Worm (Caenorhabditis elegans): ENCODE data around the gene F27D9.12.

Gene F27D9.12

ce11 chrX:7662532-7662931 is 5.8 kb upstream of the F27D9.12 start:
- TF ChIP-seq sea-1 (GFP tag; conservative IDR thresholded peaks at IDR 0.05), result no peak

ce11 chrX:7661628-7662027 is 4.9 kb upstream of the F27D9.12 start:
- TF ChIP-seq tbx-11 (GFP tag; IDR thresholded peaks at IDR 0.05), result no peak
- no peak for TF ChIP-seq ama-1 (optimal IDR thresholded peaks at IDR 0.05)
- no peak for TF ChIP-seq aly-1 (tag; optimal IDR thresholded peaks at IDR 0.05)
- no peak for TF ChIP-seq scrt-1 (GFP tag; IDR thresholded peaks at IDR 0.05)
- TF ChIP-seq hmbx-1 (tag; optimal IDR thresholded peaks at IDR 0.05), result no peak
- no peak for TF ChIP-seq pes-1 (GFP tag; IDR thresholded peaks at IDR 0.05)
- TF ChIP-seq flt-1 (GFP tag; IDR thresholded peaks at IDR 0.05), result no peak
- TF ChIP-seq hmg-4 (GFP tag; optimal IDR thresholded peaks at IDR 0.05), result no peak
- no peak for TF ChIP-seq sea-1 (GFP tag; conservative IDR thresholded peaks at IDR 0.05)
- no peak for TF ChIP-seq B0310.2 (tag; optimal IDR thresholded peaks at IDR 0.05)
- TF ChIP-seq hnd-1 (tag; optimal IDR thresholded peaks at IDR 0.05), result no peak
- no peak for TF ChIP-seq F13C5.2 (tag; optimal IDR thresholded peaks at IDR 0.05)
- no peak for TF ChIP-seq ceh-13 (GFP tag; optimal IDR thresholded peaks at IDR 0.05)
- no peak for TF ChIP-seq tra-4 (tag; optimal IDR thresholded peaks at IDR 0.05)
- no peak for TF ChIP-seq tbx-37 (GFP tag; conservative IDR thresholded peaks at IDR 0.05)

ce11 chrX:7660919-7661557 is 4.3 kb upstream of the F27D9.12 start, which contains the start of gene pcca-1:
pcca-1 (minus strand) TSS chrX:7660986.
- TF ChIP-seq ets-7 (tag; optimal IDR thresholded peaks at IDR 0.05), result no peak
- no peak for TF ChIP-seq flt-1 (GFP tag; IDR thresholded peaks at IDR 0.05)
- TF ChIP-seq F13C5.2 (tag; optimal IDR thresholded peaks at IDR 0.05), result no peak
- no peak for TF ChIP-seq tra-4 (tag; optimal IDR thresholded peaks at IDR 0.05)
- no peak for TF ChIP-seq sea-1 (GFP tag; conservative IDR thresholded peaks at IDR 0.05)

- TF ChIP-seq ceh-36 (tag; optimal IDR thresholded peaks at IDR 0.05) (no peak), ama-1 (optimal IDR thresholded peaks at IDR 0.05) (no peak), scrt-1 (GFP tag; IDR thresholded peaks at IDR 0.05) (no peak), B0310.2 (tag; optimal IDR thresholded peaks at IDR 0.05) (no peak), pes-1 (GFP tag; IDR thresholded peaks at IDR 0.05) (no peak), ets-7 (tag; optimal IDR thresholded peaks at IDR 0.05) (no peak), ceh-13 (GFP tag; optimal IDR thresholded peaks at IDR 0.05) (no peak), aly-1 (tag; optimal IDR thresholded peaks at IDR 0.05) (no peak), sea-1 (GFP tag; conservative IDR thresholded peaks at IDR 0.05) (no peak)
Measured at ce11 chrX:7659591-7660433, 3.0 kb upstream of the F27D9.12 start.

ce11 chrX:7655469-7656003 is 1.2 kb downstream of the F27D9.12 start:
- no peak for TF ChIP-seq F13C5.2 (tag; optimal IDR thresholded peaks at IDR 0.05)
- TF ChIP-seq hmg-4 (GFP tag; optimal IDR thresholded peaks at IDR 0.05), result peak; percentile 25

ce11 chrX:7653708-7654390 is 2.9 kb downstream of the F27D9.12 start:
- TF ChIP-seq hnd-1 (tag; optimal IDR thresholded peaks at IDR 0.05) (no peak), hmg-4 (GFP tag; optimal IDR thresholded peaks at IDR 0.05) (peak; percentile 8)

ce11 chrX:7652308-7652707 is 4.5 kb downstream of the F27D9.12 start:
- no peak for TF ChIP-seq hmg-4 (GFP tag; optimal IDR thresholded peaks at IDR 0.05)
- no peak for TF ChIP-seq hnd-1 (tag; optimal IDR thresholded peaks at IDR 0.05)
- TF ChIP-seq sea-1 (GFP tag; conservative IDR thresholded peaks at IDR 0.05), result no peak
- no peak for TF ChIP-seq tbx-11 (GFP tag; IDR thresholded peaks at IDR 0.05)
- TF ChIP-seq F13C5.2 (tag; optimal IDR thresholded peaks at IDR 0.05), result no peak
- no peak for TF ChIP-seq hmbx-1 (tag; optimal IDR thresholded peaks at IDR 0.05)
- TF ChIP-seq ceh-36 (tag; optimal IDR thresholded peaks at IDR 0.05), result no peak
- TF ChIP-seq aly-1 (tag; optimal IDR thresholded peaks at IDR 0.05), result no peak
- TF ChIP-seq scrt-1 (GFP tag; IDR thresholded peaks at IDR 0.05), result no peak

ce11 chrX:7651219-7651958 is 5.4 kb downstream of the F27D9.12 start:
- TF ChIP-seq tbx-11 (GFP tag; IDR thresholded peaks at IDR 0.05), result no peak
- TF ChIP-seq hmbx-1 (tag; optimal IDR thresholded peaks at IDR 0.05), result no peak
- peak; percentile 49 for TF ChIP-seq aly-1 (tag; optimal IDR thresholded peaks at IDR 0.05)
- TF ChIP-seq ceh-36 (tag; optimal IDR thresholded peaks at IDR 0.05), result no peak
- TF ChIP-seq B0310.2 (tag; optimal IDR thresholded peaks at IDR 0.05), result no peak
- no peak for TF ChIP-seq pes-1 (GFP tag; IDR thresholded peaks at IDR 0.05)
- TF ChIP-seq hmg-4 (GFP tag; optimal IDR thresholded peaks at IDR 0.05), result peak; percentile 64
- 0 out of 2 replicates have a peak, but pooled peaks have one; percentile 15 for TF ChIP-seq tbx-37 (GFP tag; conservative IDR thresholded peaks at IDR 0.05)

Measured in whole organism, early embryonic.